Worm (Caenorhabditis elegans) whole organism, young adult: ENCODE data around the gene cal-4.

Source experiments
- F57C9.4 ChIP-seq: sonication (generic microtip); optimal IDR thresholded peaks from 2 replicates; lab custom pipeline; 2017; ENCODE audit warnings: mild to moderate bottlenecking, missing genetic modification characterization, missing compliant biosample characterization
- dpl-1 ChIP-seq: fragments of 150-350 bp; optimal IDR thresholded peaks from 2 replicates; lab custom pipeline; 2014; ENCODE audit warnings: missing biosample characterization, missing genetic modification reagents, missing genetic modification characterization
- nfya-1 ChIP-seq: sonication (generic microtip); optimal IDR thresholded peaks from 2 replicates; lab custom pipeline; 2017; ENCODE audit warnings: antibody characterized with exemption, missing compliant biosample characterization, missing genetic modification characterization, borderline replicate concordance; ENCODE audit not compliant: insufficient read depth
- nhr-179 ChIP-seq: sonication (generic microtip); optimal IDR thresholded peaks from 2 replicates; lab custom pipeline; 2016; ENCODE audit warnings: mild to moderate bottlenecking, missing genetic modification characterization, missing compliant biosample characterization
- unc-62 ChIP-seq: fragments of 150-350 bp; optimal IDR thresholded peaks from 2 replicates; lab custom pipeline; 2014; ENCODE audit warnings: missing biosample characterization, missing genetic modification reagents, missing genetic modification characterization

- TF ChIP-seq nhr-179 (tag; lab: Kevin White, UChicago), result no peak
- TF ChIP-seq dpl-1 (GFP tag; lab: Kevin White, UChicago), result no peak
- TF ChIP-seq F57C9.4 (tag; lab: Kevin White, UChicago), result no peak
- TF ChIP-seq unc-62 (GFP tag; lab: Kevin White, UChicago), result peak; percentile 41
- no peak for TF ChIP-seq nfya-1 (tag; lab: Kevin White, UChicago)
These were observed 9.8 kb upstream of the cal-4 start for ce11 chrIV:10511432-10511831.
